Worm (Caenorhabditis elegans) whole organism, L1 larva: ENCODE results near the gene gst-29.
A peak's percentile ranks its signal among the peaks of the same experiment; 100 is the strongest.

Source experiments
- C04F5.9 ChIP-seq: sonication (generic microtip); optimal IDR thresholded peaks from 2 replicates; lab custom pipeline; 2016; ENCODE audit warnings: missing genetic modification characterization, missing compliant biosample characterization
- Y116A8C.19 ChIP-seq: sonication (generic microtip); optimal IDR thresholded peaks from 2 replicates; lab custom pipeline; 2016; ENCODE audit warnings: missing compliant biosample characterization, missing genetic modification characterization, borderline replicate concordance
- alr-1 ChIP-seq: fragments of 200-800 bp; sonication (Bioruptor generic); optimal IDR thresholded peaks from 2 replicates; lab custom pipeline; 2018; ENCODE audit warnings: borderline replicate concordance, mild to moderate bottlenecking, missing genetic modification characterization, missing compliant biosample characterization
- aly-2 ChIP-seq: fragments of 150-350 bp; optimal IDR thresholded peaks from 2 replicates; lab custom pipeline; 2014; ENCODE audit warnings: missing biosample characterization, missing genetic modification characterization
- ama-1 ChIP-seq: fragments of 150-350 bp; optimal IDR thresholded peaks from 2 replicates; lab custom pipeline; 2014
- blmp-1 ChIP-seq: fragments of 150-350 bp; optimal IDR thresholded peaks from 2 replicates; lab custom pipeline; 2014; ENCODE audit warnings: missing biosample characterization, missing genetic modification characterization
- ceh-82 ChIP-seq, 3 experiments: fragments of 150-350 bp in 1 of 3; sonication (generic microtip) in 2 of 3; optimal IDR thresholded peaks; 2 replicates each; lab custom pipeline; 2014 to 2017; ENCODE audit warnings: missing biosample characterization in 3 of 3, missing genetic modification characterization in 3 of 3
- ceh-88 ChIP-seq: fragments of 200-800 bp; sonication (Bioruptor generic); IDR thresholded peaks from 2 replicates; pipeline ENCODE4 v1.3.6; 2022; ENCODE audit warnings: missing genetic modification characterization, missing compliant biosample characterization
- ces-1 ChIP-seq: fragments of 150-350 bp; optimal IDR thresholded peaks from 2 replicates; lab custom pipeline; 2014; ENCODE audit warnings: missing biosample characterization, missing genetic modification reagents, missing genetic modification characterization
- dpl-1 ChIP-seq, 3 experiments: fragments of 150-350 bp in 2 of 3; sonication (generic microtip) in 1 of 3; optimal IDR thresholded peaks; 2 replicates each; lab custom pipeline; 2014 to 2017; ENCODE audit warnings: missing biosample characterization in 3 of 3, missing genetic modification characterization in 3 of 3, missing genetic modification reagents in 3 of 3
- dsc-1 ChIP-seq: sonication (generic microtip); optimal IDR thresholded peaks from 2 replicates; lab custom pipeline; 2016; ENCODE audit warnings: mild to moderate bottlenecking, missing genetic modification characterization, missing compliant biosample characterization
- efl-1 ChIP-seq, 4 experiments: fragments of 150-350 bp; optimal IDR thresholded peaks in 3 of 4; peaks in 1 of 4; 1 replicate in 1 of 4; 2 replicates in 3 of 4; lab custom pipeline; 2014; ENCODE audit warnings: missing biosample characterization in 2 of 4, missing genetic modification characterization in 2 of 4, missing genetic modification reagents in 2 of 4
- efl-3 ChIP-seq: fragments of 200-800 bp; sonication (Bioruptor generic); optimal IDR thresholded peaks from 2 replicates; lab custom pipeline; 2018; ENCODE audit warnings: mild to moderate bottlenecking, missing genetic modification characterization, missing compliant biosample characterization
- egl-13 ChIP-seq: sonication (generic microtip); optimal IDR thresholded peaks from 2 replicates; lab custom pipeline; 2016; ENCODE audit warnings: missing genotype, missing genetic modification reagents, missing genetic modification characterization, missing compliant biosample characterization
- egl-27 ChIP-seq, 2 experiments: fragments of 150-350 bp in 1 of 2; sonication (generic microtip); optimal IDR thresholded peaks; 3 replicates each; lab custom pipeline; 2017 to 2018; ENCODE audit warnings: missing biosample characterization in 2 of 2, missing genetic modification characterization in 2 of 2, missing genetic modification reagents in 2 of 2
- elt-2 ChIP-seq: sonication (generic microtip); optimal IDR thresholded peaks from 2 replicates; lab custom pipeline; 2016; ENCODE audit warnings: missing genetic modification characterization, mild to moderate bottlenecking, inconsistent platforms, missing compliant biosample characterization, missing genetic modification reagents
- ets-5 ChIP-seq: fragments of 200-800 bp; sonication (Bioruptor generic); IDR thresholded peaks from 2 replicates; pipeline ENCODE4 v1.3.6; 2022; ENCODE audit warnings: missing genetic modification characterization, missing compliant biosample characterization
- fkh-10 ChIP-seq: sonication (generic microtip); optimal IDR thresholded peaks from 2 replicates; lab custom pipeline; 2017; ENCODE audit warnings: missing biosample characterization, missing genetic modification reagents, missing genetic modification characterization
- fkh-4 ChIP-seq: sonication (generic microtip); optimal IDR thresholded peaks from 2 replicates; lab custom pipeline; 2016; ENCODE audit warnings: missing compliant biosample characterization, missing genetic modification characterization, borderline replicate concordance
- fos-1 ChIP-seq: fragments of 150-350 bp; optimal IDR thresholded peaks from 2 replicates; lab custom pipeline; 2014; ENCODE audit warnings: missing biosample characterization, missing genetic modification characterization
- grh-1 ChIP-seq: fragments of 200-800 bp; sonication (Bioruptor generic); IDR thresholded peaks from 2 replicates; pipeline ENCODE4 v1.3.6; 2022; ENCODE audit warnings: missing genetic modification reagents, missing genetic modification characterization, missing compliant biosample characterization
- hlh-17 ChIP-seq: fragments of 200-800 bp; sonication (Bioruptor generic); optimal IDR thresholded peaks from 2 replicates; lab custom pipeline; 2018; ENCODE audit warnings: missing genetic modification characterization, mild to moderate bottlenecking, missing compliant biosample characterization, moderate library complexity, borderline replicate concordance
- hlh-4 ChIP-seq: sonication (generic microtip); optimal IDR thresholded peaks from 2 replicates; lab custom pipeline; 2016; ENCODE audit warnings: mild to moderate bottlenecking, missing genetic modification characterization, missing compliant biosample characterization
- irx-1 ChIP-seq: sonication (generic microtip); optimal IDR thresholded peaks from 2 replicates; lab custom pipeline; 2016; ENCODE audit warnings: missing genetic modification characterization, missing compliant biosample characterization
- jun-1 ChIP-seq: fragments of 150-350 bp; optimal IDR thresholded peaks from 2 replicates; lab custom pipeline; 2014; ENCODE audit warnings: missing biosample characterization, missing genetic modification reagents, missing genetic modification characterization
- lin-13 ChIP-seq: fragments of 150-350 bp; optimal IDR thresholded peaks from 2 replicates; lab custom pipeline; 2014; ENCODE audit warnings: missing biosample characterization, missing genetic modification reagents, missing genetic modification characterization
- lin-14 ChIP-seq: fragments of 200-800 bp; sonication (Bioruptor generic); optimal IDR thresholded peaks from 2 replicates; lab custom pipeline; 2018; ENCODE audit warnings: mild to moderate bottlenecking, missing genetic modification characterization, moderate library complexity, missing compliant biosample characterization
- lin-15B ChIP-seq: fragments of 150-350 bp; sonication (generic microtip); optimal IDR thresholded peaks from 3 replicates; lab custom pipeline; 2014; ENCODE audit warnings: missing biosample characterization, missing genetic modification characterization
- lin-35 ChIP-seq, 2 experiments: fragments of 150-350 bp; optimal IDR thresholded peaks; 2 replicates each; lab custom pipeline; 2014; ENCODE audit warnings: missing biosample characterization in 2 of 2, missing genetic modification characterization in 2 of 2, missing genetic modification reagents in 2 of 2
- lin-39 ChIP-seq: fragments of 150-350 bp; optimal IDR thresholded peaks from 2 replicates; lab custom pipeline; 2014; ENCODE audit warnings: missing biosample characterization, missing genetic modification reagents, missing genetic modification characterization
- lir-3 ChIP-seq: sonication (generic microtip); optimal IDR thresholded peaks from 2 replicates; lab custom pipeline; 2016; ENCODE audit warnings: mild to moderate bottlenecking, missing genetic modification characterization, moderate library complexity, missing compliant biosample characterization; ENCODE audit not compliant: poor library complexity
- lsy-2 ChIP-seq, 2 experiments: fragments of 150-350 bp; optimal IDR thresholded peaks; 2 replicates each; lab custom pipeline; 2014; ENCODE audit warnings: missing biosample characterization in 2 of 2, missing genetic modification characterization in 2 of 2
- mab-9 ChIP-seq: fragments of 200-800 bp; sonication (Bioruptor generic); IDR thresholded peaks from 2 replicates; pipeline ENCODE4 v1.3.6; 2022; ENCODE audit warnings: missing genetic modification reagents, missing genetic modification characterization, missing compliant biosample characterization
- mep-1 ChIP-seq: fragments of 150-350 bp; optimal IDR thresholded peaks from 2 replicates; lab custom pipeline; 2014; ENCODE audit warnings: missing biosample characterization, missing genetic modification characterization
- nhr-19 ChIP-seq: fragments of 200-800 bp; sonication (Bioruptor generic); conservative IDR thresholded peaks from 2 replicates; pipeline ENCODE4 v1.3.6; 2022; ENCODE audit warnings: missing genetic modification characterization, missing compliant biosample characterization
- nhr-20 ChIP-seq: sonication (generic microtip); optimal IDR thresholded peaks from 2 replicates; lab custom pipeline; 2016; ENCODE audit warnings: mild to moderate bottlenecking, missing genetic modification characterization, missing compliant biosample characterization
- nhr-47 ChIP-seq: sonication (generic microtip); optimal IDR thresholded peaks from 2 replicates; lab custom pipeline; 2016; ENCODE audit warnings: mild to moderate bottlenecking, missing genetic modification characterization, moderate library complexity, missing compliant biosample characterization
- nhr-71 ChIP-seq: sonication (generic microtip); optimal IDR thresholded peaks from 2 replicates; lab custom pipeline; 2016; ENCODE audit warnings: mild to moderate bottlenecking, missing genetic modification characterization, moderate library complexity, missing compliant biosample characterization
- nhr-84 ChIP-seq: sonication (generic microtip); optimal IDR thresholded peaks from 2 replicates; lab custom pipeline; 2017; ENCODE audit warnings: missing biosample characterization, missing genetic modification characterization
- nhr-85 ChIP-seq: sonication (generic microtip); peaks from one replicate; lab custom pipeline; 2016; ENCODE audit warnings: missing genetic modification characterization, inconsistent platforms, missing compliant biosample characterization
- nhr-90 ChIP-seq: sonication (generic microtip); optimal IDR thresholded peaks from 2 replicates; lab custom pipeline; 2016; ENCODE audit warnings: mild to moderate bottlenecking, missing genetic modification characterization, missing compliant biosample characterization; ENCODE audit not compliant: poor library complexity
- pag-3 ChIP-seq: sonication (generic microtip); optimal IDR thresholded peaks from 2 replicates; lab custom pipeline; 2017; ENCODE audit warnings: missing genetic modification characterization, mild to moderate bottlenecking, missing compliant biosample characterization, antibody characterized with exemption, borderline replicate concordance; ENCODE audit not compliant: insufficient read depth
- pax-3 ChIP-seq: fragments of 200-800 bp; sonication (Bioruptor generic); optimal IDR thresholded peaks from 2 replicates; lab custom pipeline; 2018; ENCODE audit warnings: mild to moderate bottlenecking, missing genetic modification characterization, moderate library complexity, missing compliant biosample characterization
- rnt-1 ChIP-seq: sonication (generic microtip); optimal IDR thresholded peaks from 2 replicates; lab custom pipeline; 2016; ENCODE audit warnings: mild to moderate bottlenecking, missing genetic modification characterization, moderate library complexity, missing compliant biosample characterization
- skn-1 ChIP-seq: fragments of 150-350 bp; optimal IDR thresholded peaks from 2 replicates; lab custom pipeline; 2014; ENCODE audit warnings: missing biosample characterization, missing genetic modification characterization
- snu-23 ChIP-seq: sonication (generic microtip); optimal IDR thresholded peaks from 2 replicates; lab custom pipeline; 2016; ENCODE audit warnings: missing genetic modification characterization, missing compliant biosample characterization
- sox-4 ChIP-seq: sonication (generic microtip); optimal IDR thresholded peaks from 2 replicates; lab custom pipeline; 2016; ENCODE audit warnings: missing genetic modification characterization, missing compliant biosample characterization
- tbx-2 ChIP-seq: sonication (generic microtip); optimal IDR thresholded peaks from 2 replicates; lab custom pipeline; 2016; ENCODE audit warnings: missing genetic modification characterization, missing compliant biosample characterization
- unc-62 ChIP-seq: fragments of 150-350 bp; optimal IDR thresholded peaks from 2 replicates; lab custom pipeline; 2014; ENCODE audit warnings: missing biosample characterization, missing genetic modification reagents, missing genetic modification characterization
- unc-98 ChIP-seq: fragments of 200-800 bp; sonication (Bioruptor generic); IDR thresholded peaks from 2 replicates; pipeline ENCODE4 v1.3.6; 2022; ENCODE audit warnings: missing genetic modification characterization, missing compliant biosample characterization
- zip-4 ChIP-seq: fragments of 200-800 bp; sonication (Bioruptor generic); optimal IDR thresholded peaks from 2 replicates; lab custom pipeline; 2018; ENCODE audit warnings: mild to moderate bottlenecking, missing genetic modification characterization, moderate library complexity, missing compliant biosample characterization
- ztf-4 ChIP-seq: fragments of 150-350 bp; optimal IDR thresholded peaks from 2 replicates; lab custom pipeline; 2014; ENCODE audit warnings: missing biosample characterization, missing genetic modification characterization

Gene gst-29

ce11 chrII:15193961-15194360 is 24.3 kb upstream of the gst-29 start:
- TF ChIP-seq ztf-4 = no peak
- TF ChIP-seq nhr-90 (tag; lab: Kevin White, UChicago) = peak; percentile 22
- TF ChIP-seq elt-2 (tag; lab: Kevin White, UChicago) = peak; percentile 52
- TF ChIP-seq lin-15B (tag; lab: Kevin White, UChicago) = no peak
- TF ChIP-seq unc-98 (GFP tag; lab: Robert Waterston, UW) = no peak
- no peak for TF ChIP-seq egl-27 (tag; optimal IDR thresholded peaks at IDR 0.05; lab: Kevin White, UChicago)
- no peak for TF ChIP-seq fos-1
- peak in 2 of 3 experiments; percentile 2 to 27 for TF ChIP-seq dpl-1 (GFP tag; optimal IDR thresholded peaks at IDR 0.05; lab: Kevin White, UChicago)
- peak; percentile 1 to 33 for TF ChIP-seq efl-1 (optimal IDR thresholded peaks at IDR 0.05; lab: Kevin White, UChicago)
- TF ChIP-seq efl-1 (GFP tag; optimal IDR thresholded peaks at IDR 0.05 in 1 of 2; lab: Kevin White, UChicago) = peak in 1 of 2 experiments; percentile 91
- TF ChIP-seq skn-1 (tag; lab: Kevin White, UChicago) = no peak
- no peak for TF ChIP-seq nhr-85 (tag; lab: Kevin White, UChicago)
- no peak for TF ChIP-seq alr-1 (tag; lab: Kevin White, UChicago)
- no peak for TF ChIP-seq ceh-88 (GFP tag; lab: Robert Waterston, UW)
- no peak for TF ChIP-seq ama-1 (lab: Kevin White, UChicago)
- TF ChIP-seq rnt-1 = peak; percentile 80
- peak in 1 of 3 experiments; percentile 21 for TF ChIP-seq ceh-82 (tag; optimal IDR thresholded peaks at IDR 0.05; lab: Kevin White, UChicago)
- TF ChIP-seq mab-9 (GFP tag; lab: Robert Waterston, UW) = no peak
- no peak for TF ChIP-seq grh-1
- peak; percentile 27 for TF ChIP-seq mep-1 (tag; lab: Kevin White, UChicago)
- TF ChIP-seq Y116A8C.19 (tag; lab: Kevin White, UChicago) = no peak
- no peak for TF ChIP-seq hlh-17
- TF ChIP-seq pag-3 (tag; lab: Kevin White, UChicago) = no peak
- TF ChIP-seq efl-3 (GFP tag; lab: Kevin White, UChicago) = no peak
- peak; percentile 31 for TF ChIP-seq lir-3 (tag; lab: Kevin White, UChicago)
- no peak for TF ChIP-seq fkh-4 (tag; lab: Kevin White, UChicago)
- no peak for TF ChIP-seq ets-5
- TF ChIP-seq zip-4 = no peak
- no peak for TF ChIP-seq C04F5.9 (tag; lab: Kevin White, UChicago)
- peak; percentile 22 for TF ChIP-seq nhr-47 (tag; lab: Kevin White, UChicago)
- peak; percentile 60 for TF ChIP-seq tbx-2 (tag; lab: Kevin White, UChicago)
- TF ChIP-seq egl-13 (tag; lab: Kevin White, UChicago) = no peak
- no peak for TF ChIP-seq aly-2 (tag; lab: Kevin White, UChicago)
- peak; percentile 57 for TF ChIP-seq nhr-19 (GFP tag; lab: Robert Waterston, UW)
- peak; percentile 96 for TF ChIP-seq lin-14 (GFP tag; lab: Kevin White, UChicago)
- peak; percentile 55 for TF ChIP-seq nhr-20 (tag; lab: Kevin White, UChicago)
- TF ChIP-seq lin-13 (GFP tag; lab: Kevin White, UChicago) = no peak
- peak; percentile 22 for TF ChIP-seq lin-39 (tag; lab: Kevin White, UChicago)
- TF ChIP-seq unc-62 = no peak
- TF ChIP-seq jun-1 = peak; percentile 8
- TF ChIP-seq dsc-1 = peak; percentile 77
- TF ChIP-seq fkh-10 (GFP tag; lab: Kevin White, UChicago) = no peak
- TF ChIP-seq irx-1 (tag; lab: Kevin White, UChicago) = no peak
- TF ChIP-seq blmp-1 = no peak
- no peak for TF ChIP-seq ces-1 (GFP tag; lab: Kevin White, UChicago)
- TF ChIP-seq nhr-84 = no peak
- peak; percentile 20 for TF ChIP-seq pax-3 (tag; lab: Kevin White, UChicago)
- TF ChIP-seq lin-35 (GFP tag; optimal IDR thresholded peaks at IDR 0.05; lab: Kevin White, UChicago) = peak; percentile 19 to 42
- no peak for TF ChIP-seq hlh-4
- peak; percentile 87 for TF ChIP-seq nhr-71 (tag; lab: Kevin White, UChicago)
- no peak for TF ChIP-seq sox-4 (tag; lab: Kevin White, UChicago)
- TF ChIP-seq lsy-2 (tag; optimal IDR thresholded peaks at IDR 0.05; lab: Kevin White, UChicago) = peak; percentile 51 to 54
- peak; percentile 46 for TF ChIP-seq snu-23 (GFP tag; lab: Kevin White, UChicago)
